Worm (Caenorhabditis elegans) whole organism, young adult: ENCODE results near the gene gst-8.
"Not testable (repeated sequence)": the region's sequence is repeated elsewhere in the genome, so short reads cannot be mapped to it uniquely, and the experiment has no call there.

Experiments
- B0035.1 ChIP-seq: sonication (generic microtip); optimal IDR thresholded peaks from 2 replicates; lab custom pipeline; 2016; ENCODE audit warnings: missing genetic modification characterization, mild to moderate bottlenecking, missing compliant biosample characterization, missing genotype, missing genetic modification reagents
- C06A6.2 ChIP-seq: fragments of 200-800 bp; sonication (Bioruptor generic); conservative IDR thresholded peaks from 2 replicates; pipeline ENCODE4 v1.3.6; 2022; ENCODE audit warnings: missing genetic modification characterization, missing compliant biosample characterization
- F22D6.2 ChIP-seq: sonication (generic microtip); optimal IDR thresholded peaks from 2 replicates; lab custom pipeline; 2016; ENCODE audit warnings: mild to moderate bottlenecking, missing genetic modification characterization, missing compliant biosample characterization
- F33H1.4 ChIP-seq: fragments of 200-800 bp; sonication (Bioruptor generic); IDR thresholded peaks from 2 replicates; pipeline ENCODE4 v1.3.6; 2022; ENCODE audit warnings: missing genetic modification reagents, missing genetic modification characterization, missing compliant biosample characterization
- F49E8.2 ChIP-seq: sonication (generic microtip); optimal IDR thresholded peaks from 3 replicates; lab custom pipeline; 2017; ENCODE audit warnings: missing genetic modification characterization, mild to moderate bottlenecking, missing compliant biosample characterization, antibody characterized with exemption, moderate library complexity; ENCODE audit not compliant: insufficient read depth
- F55B11.4 ChIP-seq: sonication (generic microtip); optimal IDR thresholded peaks from 2 replicates; lab custom pipeline; 2016; ENCODE audit warnings: missing compliant biosample characterization, missing genetic modification characterization, borderline replicate concordance; ENCODE audit not compliant: insufficient read depth
- F57A8.1 ChIP-seq: fragments of 200-800 bp; sonication (Bioruptor generic); optimal IDR thresholded peaks from 2 replicates; lab custom pipeline; 2018; ENCODE audit warnings: mild to moderate bottlenecking, missing genetic modification characterization, moderate library complexity, missing compliant biosample characterization
- F57C9.4 ChIP-seq: sonication (generic microtip); optimal IDR thresholded peaks from 2 replicates; lab custom pipeline; 2017; ENCODE audit warnings: mild to moderate bottlenecking, missing genetic modification characterization, missing compliant biosample characterization
- K11D2.4 ChIP-seq: fragments of 200-800 bp; sonication (Bioruptor generic); IDR thresholded peaks from 2 replicates; pipeline ENCODE4 v1.3.6; 2022; ENCODE audit warnings: missing genetic modification reagents, missing genetic modification characterization, missing compliant biosample characterization
- T07F8.4 ChIP-seq: sonication (generic microtip); optimal IDR thresholded peaks from 2 replicates; lab custom pipeline; 2016; ENCODE audit warnings: mild to moderate bottlenecking, missing genetic modification characterization, moderate library complexity, missing compliant biosample characterization
- T26A5.8 ChIP-seq: sonication (generic microtip); optimal IDR thresholded peaks from 2 replicates; lab custom pipeline; 2016; ENCODE audit warnings: missing genetic modification characterization, missing compliant biosample characterization
- Y53F4B.3 ChIP-seq: fragments of 200-800 bp; sonication (Bioruptor generic); IDR thresholded peaks from 2 replicates; pipeline ENCODE4 v1.3.6; 2022; ENCODE audit warnings: missing genetic modification reagents, missing genetic modification characterization, missing compliant biosample characterization
- Y56A3A.18 ChIP-seq: fragments of 200-800 bp; sonication (Bioruptor generic); IDR thresholded peaks from 2 replicates; pipeline ENCODE4 v1.3.6; 2022; ENCODE audit warnings: missing genetic modification reagents, missing genetic modification characterization, missing compliant biosample characterization
- ZK185.1 ChIP-seq: sonication (generic microtip); optimal IDR thresholded peaks from 2 replicates; lab custom pipeline; 2016; ENCODE audit warnings: mild to moderate bottlenecking, missing genetic modification characterization, missing compliant biosample characterization; ENCODE audit not compliant: poor library complexity, severe bottlenecking
- akir-1 ChIP-seq: fragments of 200-800 bp; sonication (Bioruptor generic); optimal IDR thresholded peaks from 2 replicates; lab custom pipeline; 2018; ENCODE audit warnings: mild to moderate bottlenecking, missing genetic modification characterization, moderate library complexity, missing compliant biosample characterization
- ama-1 ChIP-seq, 3 experiments: fragments of 150-350 bp in 1 of 3; sonication (generic microtip) in 2 of 3; optimal IDR thresholded peaks; 2 replicates each; lab custom pipeline; 2014 to 2018; ENCODE audit warnings: missing biosample characterization in 2 of 3, missing genetic modification characterization in 2 of 3, missing genetic modification reagents in 2 of 3
- attf-5 ChIP-seq: fragments of 200-800 bp; sonication (Bioruptor generic); optimal IDR thresholded peaks from 2 replicates; lab custom pipeline; 2018; ENCODE audit warnings: mild to moderate bottlenecking, missing genetic modification characterization, missing compliant biosample characterization
- ccch-3 ChIP-seq: fragments of 200-800 bp; sonication (Bioruptor generic); optimal IDR thresholded peaks from 2 replicates; lab custom pipeline; 2018; ENCODE audit warnings: mild to moderate bottlenecking, missing genetic modification characterization, missing compliant biosample characterization
- ceh-79 ChIP-seq: sonication (generic microtip); optimal IDR thresholded peaks from 2 replicates; lab custom pipeline; 2017; ENCODE audit warnings: mild to moderate bottlenecking, missing genetic modification characterization, missing compliant biosample characterization
- die-1 ChIP-seq: sonication (generic microtip); optimal IDR thresholded peaks from 2 replicates; lab custom pipeline; 2016; ENCODE audit warnings: missing genotype, mild to moderate bottlenecking, missing genetic modification characterization, missing compliant biosample characterization
- dox-1 ChIP-seq: fragments of 200-800 bp; sonication (Bioruptor generic); IDR thresholded peaks from 2 replicates; pipeline ENCODE4 v1.3.6; 2022; ENCODE audit warnings: missing genetic modification reagents, missing genetic modification characterization, missing compliant biosample characterization
- dpff-1 ChIP-seq: sonication (generic microtip); optimal IDR thresholded peaks from 2 replicates; lab custom pipeline; 2017; ENCODE audit warnings: mild to moderate bottlenecking, missing genetic modification characterization, missing compliant biosample characterization
- egl-44 ChIP-seq: fragments of 200-800 bp; sonication (Bioruptor generic); IDR thresholded peaks from 2 replicates; pipeline ENCODE4 v1.3.6; 2022; ENCODE audit warnings: missing genetic modification reagents, missing genetic modification characterization, missing compliant biosample characterization
- ets-4 ChIP-seq: fragments of 200-800 bp; sonication (Bioruptor generic); optimal IDR thresholded peaks from 2 replicates; lab custom pipeline; 2018; ENCODE audit warnings: mild to moderate bottlenecking, missing genetic modification characterization, missing compliant biosample characterization
- hmg-1.2 ChIP-seq: fragments of 200-800 bp; sonication (Bioruptor generic); IDR thresholded peaks from 2 replicates; pipeline ENCODE4 v1.3.6; 2022; ENCODE audit warnings: missing genetic modification reagents, missing genetic modification characterization, missing compliant biosample characterization
- hmg-20 ChIP-seq: fragments of 200-800 bp; sonication (Bioruptor generic); IDR thresholded peaks from 2 replicates; pipeline ENCODE4 v1.3.6; 2022; ENCODE audit warnings: missing genetic modification reagents, missing genetic modification characterization, missing compliant biosample characterization
- hrde-1 ChIP-seq: sonication (generic microtip); optimal IDR thresholded peaks from 2 replicates; lab custom pipeline; 2016; ENCODE audit warnings: missing genetic modification characterization, mild to moderate bottlenecking, missing compliant biosample characterization, moderate library complexity, missing genotype, missing genetic modification reagents, borderline replicate concordance
- hsf-1 ChIP-seq: fragments of 200-800 bp; sonication (Bioruptor generic); IDR thresholded peaks from 2 replicates; pipeline ENCODE4 v1.3.6; 2022; ENCODE audit warnings: missing genetic modification reagents, missing genetic modification characterization, missing compliant biosample characterization
- lag-1 ChIP-seq: fragments of 200-800 bp; sonication (Bioruptor generic); IDR thresholded peaks from 2 replicates; pipeline ENCODE4 v1.3.6; 2022; ENCODE audit warnings: missing genetic modification reagents, missing genetic modification characterization, missing compliant biosample characterization
- let-526 ChIP-seq: fragments of 200-800 bp; sonication (Bioruptor generic); IDR thresholded peaks from 2 replicates; pipeline ENCODE4 v1.3.6; 2022; ENCODE audit warnings: missing genetic modification reagents, missing genetic modification characterization, missing compliant biosample characterization
- let-607 ChIP-seq, 2 experiments: fragments of 200-800 bp in 1 of 2; sonication (Bioruptor generic) in 1 of 2; sonication (generic microtip) in 1 of 2; optimal IDR thresholded peaks; 2 replicates each; lab custom pipeline; 2016 to 2018; ENCODE audit warnings: mild to moderate bottlenecking in 2 of 2, missing compliant biosample characterization in 2 of 2, missing genetic modification characterization in 2 of 2, moderate library complexity in 2 of 2, missing genotype in 1 of 2
- lin-26 ChIP-seq: fragments of 200-800 bp; sonication (Bioruptor generic); IDR thresholded peaks from 2 replicates; pipeline ENCODE4 v1.3.6; 2022; ENCODE audit warnings: missing genetic modification reagents, missing genetic modification characterization, missing compliant biosample characterization
- lsy-27 ChIP-seq: sonication (generic microtip); optimal IDR thresholded peaks from 2 replicates; lab custom pipeline; 2017; ENCODE audit warnings: missing genetic modification characterization, mild to moderate bottlenecking, missing compliant biosample characterization, antibody characterized with exemption, missing genotype, borderline replicate concordance; ENCODE audit not compliant: insufficient read depth
- mel-28 ChIP-seq: sonication (generic microtip); optimal IDR thresholded peaks from 2 replicates; lab custom pipeline; 2016; ENCODE audit warnings: borderline replicate concordance, mild to moderate bottlenecking, missing genetic modification characterization, missing compliant biosample characterization
- nfya-1 ChIP-seq: sonication (generic microtip); optimal IDR thresholded peaks from 2 replicates; lab custom pipeline; 2017; ENCODE audit warnings: antibody characterized with exemption, missing compliant biosample characterization, missing genetic modification characterization, borderline replicate concordance; ENCODE audit not compliant: insufficient read depth
- pbrm-1 ChIP-seq: fragments of 200-800 bp; sonication (Bioruptor generic); IDR thresholded peaks from 2 replicates; pipeline ENCODE4 v1.3.6; 2022; ENCODE audit warnings: missing genetic modification reagents, missing genetic modification characterization, missing compliant biosample characterization
- pha-4 ChIP-seq: fragments of 150-350 bp; sonication (generic microtip); optimal IDR thresholded peaks from 2 replicates; lab custom pipeline; 2014; ENCODE audit warnings: missing biosample characterization, missing genetic modification reagents, missing genetic modification characterization
- rpc-1 ChIP-seq, 2 experiments: fragments of 150-350 bp in 1 of 2; sonication (generic microtip) in 1 of 2; optimal IDR thresholded peaks; 2 replicates each; lab custom pipeline; 2014 to 2018; ENCODE audit warnings: missing biosample characterization in 1 of 2, missing genetic modification characterization in 1 of 2, missing genetic modification reagents in 1 of 2, missing genotype in 1 of 2
- sdz-38 ChIP-seq: sonication (generic microtip); optimal IDR thresholded peaks from 2 replicates; lab custom pipeline; 2016; ENCODE audit warnings: missing genotype, missing genetic modification characterization, missing compliant biosample characterization
- snpc-4 ChIP-seq, 5 experiments: fragments of 150-350 bp in 1 of 5; sonication (generic microtip) in 4 of 5; optimal IDR thresholded peaks; 2 replicates each; lab custom pipeline; 2014 to 2018; ENCODE audit warnings: missing genetic modification characterization in 5 of 5, missing biosample characterization in 3 of 5, antibody characterized with exemption in 2 of 5, mild to moderate bottlenecking in 2 of 5, missing compliant biosample characterization in 2 of 5, missing genotype in 2 of 5, moderate library complexity in 2 of 5, missing genetic modification reagents in 1 of 5
- sptf-2 ChIP-seq: fragments of 200-800 bp; sonication (Bioruptor generic); optimal IDR thresholded peaks from 2 replicates; lab custom pipeline; 2018; ENCODE audit warnings: mild to moderate bottlenecking, missing genetic modification characterization, missing compliant biosample characterization
- xnd-1 ChIP-seq: sonication (generic microtip); optimal IDR thresholded peaks from 2 replicates; lab custom pipeline; 2016; ENCODE audit warnings: missing genotype, missing genetic modification reagents, missing genetic modification characterization, missing compliant biosample characterization
- zim-3 ChIP-seq: sonication (generic microtip); optimal IDR thresholded peaks from 2 replicates; lab custom pipeline; 2017; ENCODE audit warnings: mild to moderate bottlenecking, missing genetic modification characterization, moderate library complexity, missing compliant biosample characterization

gst-8 gene

ce11 chrII:4902035-4902434, 18.5 kb downstream of the gst-8 start, which contains the start of gene R05F9.9 (continued):
- TF ChIP-seq F57A8.1 (GFP tag; lab: Kevin White, UChicago) (no peak), let-526 (GFP tag; lab: Robert Waterston, UW) (no peak), F33H1.4 (peak; percentile 6; the same call in 1 of the 2 replicates), sptf-2 (GFP tag; lab: Kevin White, UChicago) (no peak), B0035.1 (tag; lab: Kevin White, UChicago) (no peak), ZK185.1 (tag; lab: Kevin White, UChicago) (peak; percentile 37), hmg-1.2 (GFP tag; lab: Robert Waterston, UW) (no peak), ets-4 (GFP tag; lab: Kevin White, UChicago) (no peak), akir-1 (GFP tag; lab: Kevin White, UChicago) (no peak), attf-5 (GFP tag; lab: Kevin White, UChicago) (peak; percentile 31), Y56A3A.18 (GFP tag; lab: Robert Waterston, UW) (no peak), dpff-1 (no peak), zim-3 (tag; lab: Kevin White, UChicago) (no peak), ceh-79 (tag; lab: Kevin White, UChicago) (peak; percentile 12), dox-1 (GFP tag; lab: Robert Waterston, UW) (no peak), pbrm-1 (GFP tag; lab: Robert Waterston, UW) (no peak), mel-28 (tag; lab: Kevin White, UChicago) (no peak), F49E8.2 (tag; lab: Kevin White, UChicago) (no peak), K11D2.4 (GFP tag; lab: Robert Waterston, UW) (no peak), F57C9.4 (tag; lab: Kevin White, UChicago) (no peak), snpc-4 (GFP tag; optimal IDR thresholded peaks at IDR 0.05; lab: Kevin White, UChicago) (no peak), snpc-4 (tag; optimal IDR thresholded peaks at IDR 0.05; lab: Kevin White, UChicago) (peak in 2 of 4 experiments; percentile 23 to 50), sdz-38 (tag; lab: Kevin White, UChicago) (no peak), F22D6.2 (tag; lab: Kevin White, UChicago) (no peak), rpc-1 (optimal IDR thresholded peaks at IDR 0.05; lab: Kevin White, UChicago) (no peak), rpc-1 (tag; optimal IDR thresholded peaks at IDR 0.05; lab: Kevin White, UChicago) (no peak), lin-26 (GFP tag; lab: Robert Waterston, UW) (no peak), egl-44 (no peak), die-1 (tag; lab: Kevin White, UChicago) (no peak)

ce11 chrII:4903696-4904095, 20.2 kb downstream of the gst-8 start, which contains the start of gene sgt-1:
Gene sgt-1 (minus strand): TSS chrII:4903796.
- not testable (repeated sequence) for TF ChIP-seq lag-1, hsf-1, hmg-20 (GFP tag; lab: Robert Waterston, UW)

ce11 chrII:4904277-4904676, 20.8 kb downstream of the gst-8 start:
- TF ChIP-seq Y53F4B.3 (GFP tag; lab: Robert Waterston, UW) (no peak), lin-26 (GFP tag; lab: Robert Waterston, UW) (no peak), lsy-27 (peak; percentile 60), attf-5 (GFP tag; lab: Kevin White, UChicago) (peak; percentile 40), pbrm-1 (GFP tag; lab: Robert Waterston, UW) (peak; percentile 67; the same call in 1 of the 2 replicates), let-607 (tag; optimal IDR thresholded peaks at IDR 0.05; lab: Kevin White, UChicago) (no peak), nfya-1 (no peak), T26A5.8 (tag; lab: Kevin White, UChicago) (no peak), T07F8.4 (tag; lab: Kevin White, UChicago) (no peak), pha-4 (tag; lab: Kevin White, UChicago) (peak; percentile 37), dpff-1 (no peak), ama-1 (optimal IDR thresholded peaks at IDR 0.05; lab: Kevin White, UChicago) (no peak), ama-1 (GFP tag; optimal IDR thresholded peaks at IDR 0.05; lab: Kevin White, UChicago) (no peak), F55B11.4 (tag; lab: Kevin White, UChicago) (no peak), hrde-1 (tag; lab: Kevin White, UChicago) (no peak), xnd-1 (tag; lab: Kevin White, UChicago) (peak; percentile 26), ccch-3 (GFP tag; lab: Kevin White, UChicago) (no peak), C06A6.2 (no peak)
